Worm (Caenorhabditis elegans): ENCODE measurements around the gene clec-3.

clec-3 gene

DNA sequence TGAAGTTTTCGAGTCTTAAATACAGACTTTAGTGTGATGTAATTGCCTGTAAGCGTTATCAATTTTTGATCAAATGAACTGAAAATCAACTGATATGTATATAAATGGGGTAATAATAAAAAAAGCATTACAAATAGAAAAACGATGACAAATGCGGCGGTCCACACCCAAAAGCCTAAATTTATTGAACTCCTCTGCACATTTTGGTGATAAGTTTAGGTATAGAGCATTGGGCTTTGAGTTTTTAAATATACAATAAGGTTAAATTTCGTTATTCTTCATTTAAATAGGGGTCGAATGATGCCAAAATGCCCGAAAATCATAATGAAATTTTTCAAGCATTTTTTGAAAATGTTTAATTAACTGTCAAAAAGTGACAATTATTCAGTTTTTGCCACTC is at the start of gene clec-3:
Gene clec-3 (minus strand): TSS at position 101 of the 400 bp plus-strand sequence.
- TF ChIP-seq lin-13 (GFP tag; optimal IDR thresholded peaks at IDR 0.05) (no peak), efl-3 (GFP tag; optimal IDR thresholded peaks at IDR 0.05) (no peak), skn-1 (tag; optimal IDR thresholded peaks at IDR 0.05) (no peak), alr-1 (tag; optimal IDR thresholded peaks at IDR 0.05; ENCODE audit: borderline replicate concordance) (no peak), ces-1 (GFP tag; optimal IDR thresholded peaks at IDR 0.05) (no peak), F16B12.6 (tag; optimal IDR thresholded peaks at IDR 0.05) (no peak), unc-130 (tag; optimal IDR thresholded peaks at IDR 0.05) (no peak), lin-15B (tag; optimal IDR thresholded peaks at IDR 0.05) (no peak), egl-27 (tag; optimal IDR thresholded peaks at IDR 0.05) (no peak), mef-2 (tag; optimal IDR thresholded peaks at IDR 0.05) (no peak), elt-3 (tag; optimal IDR thresholded peaks at IDR 0.05) (no peak), ceh-82 (tag; optimal IDR thresholded peaks at IDR 0.05) (no peak), nhr-76 (tag; optimal IDR thresholded peaks at IDR 0.05) (no peak), mdl-1 (tag; optimal IDR thresholded peaks at IDR 0.05) (no peak), ama-1 (optimal IDR thresholded peaks at IDR 0.05) (no peak)

DNA sequence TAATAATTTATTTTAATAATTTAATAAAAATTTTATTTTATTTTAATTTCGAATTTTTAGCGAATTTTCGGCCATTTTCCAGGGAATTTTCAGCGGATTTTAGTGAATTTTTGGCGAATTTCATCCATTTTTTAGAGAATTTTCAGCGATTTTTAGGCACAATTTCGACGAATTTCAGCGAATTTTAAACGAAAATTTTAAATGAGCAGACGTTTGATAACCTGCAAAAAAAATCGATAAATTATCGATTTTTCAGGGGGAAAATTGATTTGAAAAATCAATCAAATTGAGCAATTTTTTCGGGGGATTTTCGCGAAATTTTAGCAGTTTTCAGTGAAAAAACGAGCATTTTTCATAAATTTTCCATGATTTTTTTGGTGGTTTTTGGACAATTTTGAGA is 48.9 kb upstream of the clec-3 start:
- TF ChIP-seq unc-98 (GFP tag; IDR thresholded peaks at IDR 0.05), result no peak
- no peak for TF ChIP-seq C04F5.9 (tag; optimal IDR thresholded peaks at IDR 0.05)
- TF ChIP-seq lin-14 (GFP tag; optimal IDR thresholded peaks at IDR 0.05), result no peak
- no peak for TF ChIP-seq vab-15 (tag; optimal IDR thresholded peaks at IDR 0.05)
- no peak for TF ChIP-seq aly-2 (tag; optimal IDR thresholded peaks at IDR 0.05)
- TF ChIP-seq efl-1 (optimal IDR thresholded peaks at IDR 0.05), result no peak
- peak in 1 of 2 experiments; percentile 7 for TF ChIP-seq efl-1 (GFP tag; optimal IDR thresholded peaks at IDR 0.05 in 1 of 2)

DNA sequence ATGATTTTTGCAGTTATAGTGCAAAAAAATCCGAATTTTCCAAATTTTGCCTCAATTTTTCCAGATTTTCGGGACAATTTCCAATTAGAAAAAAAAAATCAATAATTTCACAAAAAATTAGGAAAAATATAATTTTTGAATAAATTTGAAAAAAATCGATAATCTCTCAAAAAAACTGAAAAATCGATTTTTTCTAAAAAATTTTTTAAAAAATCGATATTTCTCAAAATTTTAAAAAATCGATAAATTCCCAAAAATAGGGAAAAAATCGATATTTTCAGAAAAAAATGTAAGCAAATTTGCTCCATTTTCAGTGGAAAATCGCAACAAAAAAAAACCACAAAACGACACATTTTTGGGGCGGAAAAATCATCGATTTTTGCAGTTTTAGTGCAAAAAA is 48.2 kb upstream of the clec-3 start:
- TF ChIP-seq fkh-4 (tag; optimal IDR thresholded peaks at IDR 0.05; ENCODE audit: borderline replicate concordance) (no peak), dsc-1 (tag; optimal IDR thresholded peaks at IDR 0.05) (no peak), nhr-77 (tag; optimal IDR thresholded peaks at IDR 0.05) (no peak), nhr-11 (tag; optimal IDR thresholded peaks at IDR 0.05) (no peak), irx-1 (tag; optimal IDR thresholded peaks at IDR 0.05) (no peak), alr-1 (tag; optimal IDR thresholded peaks at IDR 0.05; ENCODE audit: borderline replicate concordance) (no peak), skn-1 (tag; optimal IDR thresholded peaks at IDR 0.05) (no peak)

DNA sequence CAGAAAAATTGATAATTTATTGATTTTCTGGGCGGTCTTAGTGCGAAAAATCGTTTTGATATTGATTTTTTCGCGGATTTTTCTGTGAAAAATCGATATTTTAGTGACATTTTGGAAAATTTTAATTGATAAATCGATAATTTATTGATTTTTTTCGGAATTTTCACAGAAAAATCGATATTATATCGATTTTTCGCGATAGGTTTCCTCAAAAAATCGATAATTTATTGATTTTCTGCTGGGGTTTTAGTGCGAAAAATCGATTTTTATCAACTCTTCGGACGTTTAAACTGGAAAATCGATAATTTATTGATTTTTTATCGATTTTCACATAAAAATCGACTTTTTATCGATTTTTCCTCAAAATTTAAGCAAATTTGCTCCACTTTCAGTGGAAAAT is 47.7 kb upstream of the clec-3 start:
- TF ChIP-seq ceh-82 (tag; optimal IDR thresholded peaks at IDR 0.05), result no peak
- TF ChIP-seq lin-13 (GFP tag; optimal IDR thresholded peaks at IDR 0.05), result no peak
- TF ChIP-seq zip-4 (GFP tag; optimal IDR thresholded peaks at IDR 0.05), result no peak
- TF ChIP-seq mab-9 (GFP tag; IDR thresholded peaks at IDR 0.05), result no peak
- no peak for TF ChIP-seq mdl-1 (tag; optimal IDR thresholded peaks at IDR 0.05)
- TF ChIP-seq ces-1 (GFP tag; optimal IDR thresholded peaks at IDR 0.05), result no peak
- no peak for TF ChIP-seq jun-1 (tag; optimal IDR thresholded peaks at IDR 0.05)
- TF ChIP-seq F16B12.6 (tag; optimal IDR thresholded peaks at IDR 0.05), result no peak
- TF ChIP-seq unc-62 (GFP tag; optimal IDR thresholded peaks at IDR 0.05), result no peak
- no peak for TF ChIP-seq tbx-2 (tag; optimal IDR thresholded peaks at IDR 0.05)
- TF ChIP-seq nhr-77 (tag; optimal IDR thresholded peaks at IDR 0.05), result no peak
- TF ChIP-seq lin-35 (GFP tag; optimal IDR thresholded peaks at IDR 0.05), result no peak
- no peak for TF ChIP-seq rnt-1 (tag; optimal IDR thresholded peaks at IDR 0.05)
- TF ChIP-seq egl-13 (tag; optimal IDR thresholded peaks at IDR 0.05), result no peak
- no peak for TF ChIP-seq C34B4.2 (tag; optimal IDR thresholded peaks at IDR 0.05)
- TF ChIP-seq ceh-88 (GFP tag; IDR thresholded peaks at IDR 0.05), result no peak
- no peak for TF ChIP-seq elt-2 (tag; optimal IDR thresholded peaks at IDR 0.05)
- TF ChIP-seq ztf-11 (tag; optimal IDR thresholded peaks at IDR 0.05), result no peak
- no peak for TF ChIP-seq aly-2 (tag; optimal IDR thresholded peaks at IDR 0.05)

Data from whole organism, L1 larva.